Fruit fly (Drosophila melanogaster) whole organism, prepupa: Measurements from ENCODE around the gene gpp.

Experiments used
- Blimp-1 ChIP-seq: fragments of 200-800 bp; sonication (Bioruptor generic); optimal IDR thresholded peaks from 3 replicates; lab custom pipeline; 2017; ENCODE audit warnings: missing biosample characterization, missing genetic modification characterization, mild to moderate bottlenecking, moderate library complexity, missing genetic modification reagents
- CG16779 ChIP-seq: fragments of 200-800 bp; sonication (Bioruptor generic); optimal IDR thresholded peaks from 3 replicates; lab custom pipeline; 2017; ENCODE audit warnings: missing biosample characterization, mild to moderate bottlenecking, missing genetic modification characterization
- CG31627 ChIP-seq: fragments of 200-800 bp; sonication (Bioruptor generic); optimal IDR thresholded peaks from 3 replicates; lab custom pipeline; 2016; ENCODE audit warnings: missing biosample characterization, missing genetic modification characterization
- CG32006 ChIP-seq: fragments of 200-800 bp; sonication (Bioruptor generic); optimal IDR thresholded peaks from 3 replicates; lab custom pipeline; 2017; ENCODE audit warnings: missing biosample characterization, mild to moderate bottlenecking, missing genetic modification characterization
- CG34406 ChIP-seq: fragments of 200-800 bp; sonication (Bioruptor generic); optimal IDR thresholded peaks from 3 replicates; lab custom pipeline; 2016; ENCODE audit warnings: missing biosample characterization, missing genetic modification characterization
- CG4318 ChIP-seq: fragments of 200-800 bp; sonication (Bioruptor generic); optimal IDR thresholded peaks from 3 replicates; lab custom pipeline; 2017; ENCODE audit warnings: missing biosample characterization, mild to moderate bottlenecking, missing genetic modification characterization
- CG6808 ChIP-seq: fragments of 200-800 bp; sonication (Bioruptor generic); optimal IDR thresholded peaks from 3 replicates; lab custom pipeline; 2017; ENCODE audit warnings: missing biosample characterization, missing genetic modification characterization, mild to moderate bottlenecking, moderate library complexity, missing genetic modification reagents
- CG8319 ChIP-seq: fragments of 200-800 bp; sonication (Bioruptor generic); optimal IDR thresholded peaks from 3 replicates; lab custom pipeline; 2016; ENCODE audit warnings: missing biosample characterization, missing genetic modification characterization
- Lpt ChIP-seq: fragments of 200-800 bp; sonication (Bioruptor generic); optimal IDR thresholded peaks from 3 replicates; lab custom pipeline; 2016; ENCODE audit warnings: missing biosample characterization, missing genetic modification characterization
- OdsH ChIP-seq: fragments of 200-800 bp; sonication (Bioruptor generic); optimal IDR thresholded peaks from 3 replicates; lab custom pipeline; 2016; ENCODE audit warnings: missing biosample characterization, missing genetic modification characterization
- lz ChIP-seq: fragments of 200-800 bp; sonication (Bioruptor generic); optimal IDR thresholded peaks from 3 replicates; lab custom pipeline; 2016; ENCODE audit warnings: missing biosample characterization, missing genetic modification characterization
- net ChIP-seq: fragments of 200-800 bp; sonication (Bioruptor generic); optimal IDR thresholded peaks from 3 replicates; lab custom pipeline; 2016; ENCODE audit warnings: missing biosample characterization, missing genetic modification characterization

DNA sequence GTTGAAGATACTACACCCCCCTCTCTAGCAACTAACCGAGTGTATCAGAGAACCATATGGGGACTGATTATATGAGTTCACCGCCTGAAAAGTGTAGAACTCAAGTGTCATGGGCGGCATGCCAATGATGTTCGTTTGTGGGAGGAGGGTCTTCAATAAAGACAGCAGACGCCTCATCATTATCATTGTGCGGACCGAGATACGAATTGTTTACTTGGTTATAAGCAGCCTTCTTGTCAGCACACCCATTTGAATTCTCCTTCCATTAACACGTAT lies 12.5 kb upstream of the gpp start:
- TF ChIP-seq CG31627 (GFP tag; lab: Kevin White, UChicago): no peak
- no peak for TF ChIP-seq Lpt (GFP tag; lab: Kevin White, UChicago)
- TF ChIP-seq CG4318 (GFP tag; lab: Kevin White, UChicago): no peak
- no peak for TF ChIP-seq CG8319 (GFP tag; lab: Kevin White, UChicago)
- TF ChIP-seq Blimp-1 (GFP tag; lab: Kevin White, UChicago): no peak
- no peak for TF ChIP-seq OdsH (GFP tag; lab: Kevin White, UChicago)
- TF ChIP-seq CG32006 (GFP tag; lab: Kevin White, UChicago): no peak
- TF ChIP-seq net (GFP tag; lab: Kevin White, UChicago): no peak
- no peak for TF ChIP-seq CG6808
- TF ChIP-seq CG16779 (tag; lab: Kevin White, UChicago): no peak
- TF ChIP-seq lz: no peak
- no peak for TF ChIP-seq CG34406 (GFP tag; lab: Kevin White, UChicago)
